Worm (Caenorhabditis elegans) whole organism, L4 larva: ENCODE data around the gene nsph-4.3.
A peak's percentile ranks its signal among the peaks of the same experiment; 100 is the strongest.

Experiments used
- F26F4.8 ChIP-seq: fragments of 200-800 bp; sonication (Bioruptor generic); conservative IDR thresholded peaks from 2 replicates; pipeline ENCODE4 v1.3.6; 2022; ENCODE audit warnings: missing genetic modification characterization, missing compliant biosample characterization
- F49E8.2 ChIP-seq: sonication (generic microtip); optimal IDR thresholded peaks from 2 replicates; lab custom pipeline; 2016; ENCODE audit warnings: missing compliant biosample characterization, mild to moderate bottlenecking, missing genetic modification characterization, borderline replicate concordance
- R02D3.7 ChIP-seq: fragments of 150-350 bp; sonication (generic microtip); optimal IDR thresholded peaks from 3 replicates; lab custom pipeline; 2014; ENCODE audit warnings: missing biosample characterization, missing genetic modification characterization
- Y48G9A.11 ChIP-seq: fragments of 200-800 bp; sonication (Bioruptor generic); IDR thresholded peaks from 2 replicates; pipeline ENCODE4 v1.3.6; 2022; ENCODE audit warnings: missing genetic modification reagents, missing genetic modification characterization, missing compliant biosample characterization
- ZK546.5 ChIP-seq, 2 experiments: sonication (generic microtip); optimal IDR thresholded peaks; 2 replicates each; lab custom pipeline; 2017; ENCODE audit warnings: missing biosample characterization in 2 of 2, missing genetic modification characterization in 2 of 2
- aha-1 ChIP-seq: fragments of 150-350 bp; peaks from one replicate; lab custom pipeline; 2014; ENCODE audit warnings: missing biosample characterization, missing genetic modification characterization
- arid-1 ChIP-seq: fragments of 200-800 bp; sonication (Bioruptor generic); conservative IDR thresholded peaks from 2 replicates; pipeline ENCODE4 v1.3.6; 2022; ENCODE audit warnings: missing genetic modification reagents, missing genetic modification characterization, missing compliant biosample characterization
- ceh-32 ChIP-seq: sonication (generic microtip); optimal IDR thresholded peaks from 2 replicates; lab custom pipeline; 2016; ENCODE audit warnings: mild to moderate bottlenecking, missing genetic modification characterization, missing compliant biosample characterization; ENCODE audit not compliant: poor library complexity
- ctbp-1 ChIP-seq: fragments of 200-800 bp; sonication (Bioruptor generic); IDR thresholded peaks from 2 replicates; pipeline ENCODE4 v1.3.6; 2022; ENCODE audit warnings: missing genetic modification reagents, missing genetic modification characterization, missing compliant biosample characterization
- daf-12 ChIP-seq: fragments of 150-350 bp; optimal IDR thresholded peaks from 2 replicates; lab custom pipeline; 2014; ENCODE audit warnings: missing biosample characterization, missing genetic modification reagents, missing genetic modification characterization
- daf-16 ChIP-seq, 3 experiments: sonication (generic microtip); optimal IDR thresholded peaks; 2 replicates each; lab custom pipeline; 2016 to 2017; ENCODE audit warnings: missing genetic modification characterization in 3 of 3, missing genetic modification reagents in 3 of 3, mild to moderate bottlenecking in 2 of 3, missing compliant biosample characterization in 2 of 3, missing biosample characterization in 1 of 3, moderate library complexity in 1 of 3
- daf-19 ChIP-seq: fragments of 200-800 bp; sonication (Bioruptor generic); conservative IDR thresholded peaks from 2 replicates; pipeline ENCODE4 v1.3.6; 2022; ENCODE audit warnings: missing genetic modification characterization, missing compliant biosample characterization
- dmd-6 ChIP-seq: fragments of 200-800 bp; sonication (Bioruptor generic); IDR thresholded peaks from 2 replicates; pipeline ENCODE4 v1.3.6; 2022; ENCODE audit warnings: missing genetic modification reagents, missing genetic modification characterization, missing compliant biosample characterization
- dmd-8 ChIP-seq: fragments of 200-800 bp; sonication (Bioruptor generic); IDR thresholded peaks from 2 replicates; pipeline ENCODE4 v1.3.6; 2022; ENCODE audit warnings: missing genetic modification characterization, missing compliant biosample characterization
- duxl-1 ChIP-seq: sonication (generic microtip); optimal IDR thresholded peaks from 2 replicates; lab custom pipeline; 2016; ENCODE audit warnings: mild to moderate bottlenecking, missing genetic modification characterization, moderate library complexity, missing compliant biosample characterization; ENCODE audit not compliant: poor library complexity
- egl-27 ChIP-seq: sonication (generic microtip); optimal IDR thresholded peaks from 3 replicates; lab custom pipeline; 2017; ENCODE audit warnings: missing biosample characterization, missing genetic modification reagents, missing genetic modification characterization
- egl-43 ChIP-seq: fragments of 200-800 bp; sonication (Bioruptor generic); IDR thresholded peaks from 2 replicates; pipeline ENCODE4 v1.3.6; 2022; ENCODE audit warnings: missing genetic modification reagents, missing genetic modification characterization, missing compliant biosample characterization
- fkh-10 ChIP-seq: fragments of 150-350 bp; optimal IDR thresholded peaks from 2 replicates; lab custom pipeline; 2014; ENCODE audit warnings: missing biosample characterization, missing genetic modification reagents, missing genetic modification characterization
- hmg-1.1 ChIP-seq: fragments of 200-800 bp; sonication (Bioruptor generic); IDR thresholded peaks from 2 replicates; pipeline ENCODE4 v1.3.6; 2022; ENCODE audit warnings: missing genetic modification reagents, missing genetic modification characterization, missing compliant biosample characterization
- lin-1 ChIP-seq: fragments of 200-800 bp; sonication (Bioruptor generic); IDR thresholded peaks from 2 replicates; pipeline ENCODE4 v1.3.6; 2022; ENCODE audit warnings: missing genetic modification reagents, missing genetic modification characterization, missing compliant biosample characterization
- lin-13 ChIP-seq: fragments of 150-350 bp; optimal IDR thresholded peaks from 2 replicates; lab custom pipeline; 2014; ENCODE audit warnings: missing biosample characterization, missing genetic modification reagents, missing genetic modification characterization
- lin-15B ChIP-seq: fragments of 150-350 bp; sonication (generic microtip); optimal IDR thresholded peaks from 3 replicates; lab custom pipeline; 2014; ENCODE audit warnings: missing biosample characterization, missing genetic modification characterization
- lin-38 ChIP-seq: fragments of 200-800 bp; sonication (Bioruptor generic); IDR thresholded peaks from 2 replicates; pipeline ENCODE4 v1.3.6; 2022; ENCODE audit warnings: missing genetic modification reagents, missing genetic modification characterization, missing compliant biosample characterization
- madf-5 ChIP-seq, 2 experiments: fragments of 200-800 bp; sonication (Bioruptor generic); IDR thresholded peaks; 2 replicates each; pipeline ENCODE4 v1.3.6; 2022; ENCODE audit warnings: missing compliant biosample characterization in 2 of 2, missing genetic modification characterization in 2 of 2
- mdl-1 ChIP-seq, 2 experiments: fragments of 150-350 bp in 1 of 2; sonication (generic microtip) in 1 of 2; optimal IDR thresholded peaks; 2 replicates each; lab custom pipeline; 2014 to 2017; ENCODE audit warnings: missing biosample characterization in 2 of 2, missing genetic modification characterization in 2 of 2
- mxl-2 ChIP-seq: fragments of 200-800 bp; sonication (Bioruptor generic); conservative IDR thresholded peaks from 2 replicates; pipeline ENCODE4 v1.3.6; 2022; ENCODE audit warnings: missing genetic modification reagents, missing genetic modification characterization, missing compliant biosample characterization
- nhr-237 ChIP-seq: sonication (generic microtip); optimal IDR thresholded peaks from 2 replicates; lab custom pipeline; 2017; ENCODE audit warnings: missing biosample characterization, missing genetic modification characterization
- nhr-42 ChIP-seq: fragments of 200-800 bp; sonication (Bioruptor generic); IDR thresholded peaks from 2 replicates; pipeline ENCODE4 v1.3.6; 2022; ENCODE audit warnings: missing genetic modification characterization, missing compliant biosample characterization
- nhr-76 ChIP-seq: fragments of 150-350 bp; optimal IDR thresholded peaks from 2 replicates; lab custom pipeline; 2014; ENCODE audit warnings: missing biosample characterization, missing genetic modification characterization
- pqm-1 ChIP-seq: sonication (generic microtip); optimal IDR thresholded peaks from 2 replicates; lab custom pipeline; 2017; ENCODE audit warnings: missing biosample characterization, missing genetic modification characterization
- snpc-1.2 ChIP-seq: fragments of 200-800 bp; sonication (Bioruptor generic); IDR thresholded peaks from 2 replicates; pipeline ENCODE4 v1.3.6; 2022; ENCODE audit warnings: missing genetic modification reagents, missing genetic modification characterization, missing compliant biosample characterization
- snpc-4 ChIP-seq: fragments of 150-350 bp; optimal IDR thresholded peaks from 2 replicates; lab custom pipeline; 2014; ENCODE audit warnings: missing biosample characterization, missing genetic modification characterization
- spr-1 ChIP-seq: sonication (generic microtip); optimal IDR thresholded peaks from 2 replicates; lab custom pipeline; 2016; ENCODE audit warnings: mild to moderate bottlenecking, missing genetic modification characterization, missing compliant biosample characterization
- tag-97 ChIP-seq: fragments of 200-800 bp; sonication (Bioruptor generic); IDR thresholded peaks from 2 replicates; pipeline ENCODE4 v1.3.6; 2022; ENCODE audit warnings: missing genetic modification characterization, missing compliant biosample characterization
- unc-39 ChIP-seq: sonication (generic microtip); optimal IDR thresholded peaks from 2 replicates; lab custom pipeline; 2017; ENCODE audit warnings: missing biosample characterization, missing genetic modification characterization
- vab-7 ChIP-seq: fragments of 200-800 bp; sonication (Bioruptor generic); IDR thresholded peaks from 2 replicates; pipeline ENCODE4 v1.3.6; 2022; ENCODE audit warnings: missing genetic modification reagents, missing genetic modification characterization, missing compliant biosample characterization
- zag-1 ChIP-seq: fragments of 150-350 bp; optimal IDR thresholded peaks from 2 replicates; lab custom pipeline; 2014; ENCODE audit warnings: missing biosample characterization, missing genetic modification characterization

The nsph-4.3 gene

ce11 chrIII:7572781-7573400 lies 36.2 kb downstream of the nsph-4.3 start, which contains the start of the genes rpl-9 and lpd-7 (continued):
- TF ChIP-seq hmg-1.1 (peak; percentile 58), mdl-1 (tag; optimal IDR thresholded peaks at IDR 0.05; lab: Kevin White, UChicago) (peak in 1 of 2 experiments; percentile 83), pqm-1 (tag; lab: Kevin White, UChicago) (no peak), nhr-42 (GFP tag; lab: Robert Waterston, UW) (no peak), dmd-6 (GFP tag; lab: Robert Waterston, UW) (peak; percentile 41; the same call in 1 of the 2 replicates), fkh-10 (GFP tag; lab: Kevin White, UChicago) (peak; percentile 59), dmd-8 (no peak), lin-13 (GFP tag; lab: Kevin White, UChicago) (peak; percentile 71), egl-27 (tag; lab: Kevin White, UChicago) (no peak), duxl-1 (peak; percentile 55), spr-1 (tag; lab: Kevin White, UChicago) (no peak), nhr-76 (tag; lab: Kevin White, UChicago) (no peak), lin-15B (no peak), snpc-1.2 (no peak), ZK546.5 (tag; optimal IDR thresholded peaks at IDR 0.05; lab: Kevin White, UChicago) (no peak), daf-12 (tag; lab: Kevin White, UChicago) (no peak), ctbp-1 (GFP tag; lab: Robert Waterston, UW) (no peak), arid-1 (GFP tag; lab: Robert Waterston, UW) (peak; percentile 53; the same call in 1 of the 2 replicates)

DNA sequence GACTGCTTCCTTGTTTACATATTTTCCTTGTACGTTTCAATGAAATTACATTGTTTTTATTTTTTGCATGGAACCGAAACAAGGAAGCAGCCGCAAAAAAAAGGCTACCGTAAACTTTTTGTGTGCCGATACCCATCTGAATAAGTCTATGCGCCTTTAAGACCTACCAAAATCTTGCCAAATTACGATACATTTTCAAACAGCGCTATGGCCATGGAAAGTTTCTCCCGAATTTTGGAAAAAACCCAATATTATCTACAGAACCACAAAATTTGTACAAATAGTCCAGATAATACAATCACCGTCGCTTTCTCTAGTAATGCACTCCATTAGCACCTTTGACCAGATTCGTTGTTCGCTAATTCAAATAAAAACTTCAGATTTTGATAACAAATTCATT lies 37.3 kb downstream of the nsph-4.3 start:
- peak; percentile 35; the same call in 1 of the 2 replicates for TF ChIP-seq snpc-1.2
- TF ChIP-seq zag-1 (tag; lab: Kevin White, UChicago), result no peak
- peak; percentile 56 for TF ChIP-seq Y48G9A.11 (GFP tag; lab: Robert Waterston, UW)
- TF ChIP-seq madf-5 (GFP tag; IDR thresholded peaks at IDR 0.05; lab: Robert Waterston, UW), result no peak
- no peak for TF ChIP-seq vab-7 (GFP tag; lab: Robert Waterston, UW)
- TF ChIP-seq daf-16 (GFP tag; optimal IDR thresholded peaks at IDR 0.05; lab: Kevin White, UChicago), result no peak
- TF ChIP-seq daf-16 (tag; optimal IDR thresholded peaks at IDR 0.05; lab: Kevin White, UChicago), result peak; percentile 22
- peak; percentile 43 for TF ChIP-seq aha-1
- no peak for TF ChIP-seq ceh-32 (tag; lab: Kevin White, UChicago)
- TF ChIP-seq daf-19 (GFP tag; lab: Robert Waterston, UW), result no peak
- 0 out of 2 replicates have a peak, but pooled peaks have one; percentile 29 for TF ChIP-seq lin-1 (GFP tag; lab: Robert Waterston, UW)
- TF ChIP-seq unc-39 (tag; lab: Kevin White, UChicago), result no peak
- TF ChIP-seq F49E8.2 (tag; lab: Kevin White, UChicago), result peak; percentile 23
- TF ChIP-seq snpc-4, result no peak
- TF ChIP-seq egl-43 (GFP tag; lab: Robert Waterston, UW), result no peak
- TF ChIP-seq nhr-237 (tag; lab: Kevin White, UChicago), result no peak
- TF ChIP-seq arid-1 (GFP tag; lab: Robert Waterston, UW), result 0 out of 2 replicates have a peak, but pooled peaks have one; percentile 36
- peak; percentile 40; the same call in 1 of the 2 replicates for TF ChIP-seq lin-38 (GFP tag; lab: Robert Waterston, UW)
- TF ChIP-seq tag-97 (GFP tag; lab: Robert Waterston, UW), result no peak
- TF ChIP-seq egl-27 (tag; lab: Kevin White, UChicago), result no peak
- no peak for TF ChIP-seq F26F4.8 (GFP tag; lab: Robert Waterston, UW)
- TF ChIP-seq R02D3.7, result no peak
- no peak for TF ChIP-seq mxl-2 (GFP tag; lab: Robert Waterston, UW)
